Fruit fly (Drosophila melanogaster) whole organism, adult: Measurements from ENCODE around the gene jvl.

Experiments used
- CG11617 ChIP-seq: fragments of 200-800 bp; sonication (Bioruptor generic); optimal IDR thresholded peaks from 2 replicates; lab custom pipeline; 2017; ENCODE audit warnings: mild to moderate bottlenecking, missing biosample characterization, missing genetic modification reagents, missing genetic modification characterization
- CG12768 ChIP-seq: fragments of 200-800 bp; sonication (Bioruptor generic); optimal IDR thresholded peaks from 2 replicates; lab custom pipeline; 2017; ENCODE audit warnings: missing biosample characterization, missing genetic modification characterization, mild to moderate bottlenecking, moderate library complexity, missing genetic modification reagents
- CG14711 ChIP-seq: fragments of 200-800 bp; sonication (Bioruptor generic); optimal IDR thresholded peaks from 2 replicates; lab custom pipeline; 2018; ENCODE audit warnings: missing biosample characterization, mild to moderate bottlenecking, missing genetic modification characterization, moderate library complexity
- CG1620 ChIP-seq: fragments of 200-800 bp; sonication (Bioruptor generic); optimal IDR thresholded peaks from 2 replicates; lab custom pipeline; 2016; ENCODE audit warnings: missing biosample characterization, missing genetic modification characterization
- CG33017 ChIP-seq: fragments of 200-800 bp; sonication (Bioruptor generic); optimal IDR thresholded peaks from 2 replicates; lab custom pipeline; 2018; ENCODE audit warnings: missing biosample characterization, mild to moderate bottlenecking, missing genetic modification characterization, moderate library complexity
- CG5204 ChIP-seq: fragments of 200-800 bp; sonication (Bioruptor generic); optimal IDR thresholded peaks from 2 replicates; lab custom pipeline; 2016; ENCODE audit warnings: missing biosample characterization, missing genetic modification characterization
- CG7045 ChIP-seq: fragments of 200-800 bp; sonication (Bioruptor generic); optimal IDR thresholded peaks from 2 replicates; lab custom pipeline; 2017; ENCODE audit warnings: missing biosample characterization, mild to moderate bottlenecking, missing genetic modification characterization
- CG7101 ChIP-seq: fragments of 200-800 bp; sonication (Bioruptor generic); optimal IDR thresholded peaks from 2 replicates; lab custom pipeline; 2018; ENCODE audit warnings: missing biosample characterization, mild to moderate bottlenecking, missing genetic modification characterization, moderate library complexity
- Clk ChIP-seq: fragments of 200-800 bp; sonication (Bioruptor generic); optimal IDR thresholded peaks from 2 replicates; lab custom pipeline; 2017; ENCODE audit warnings: missing biosample characterization, missing genetic modification characterization
- Crg-1 ChIP-seq: fragments of 200-800 bp; sonication (Bioruptor generic); optimal IDR thresholded peaks from 2 replicates; lab custom pipeline; 2016; ENCODE audit warnings: missing biosample characterization, missing genetic modification characterization
- Hr96 ChIP-seq: fragments of 200-800 bp; sonication (Bioruptor generic); optimal IDR thresholded peaks from 2 replicates; lab custom pipeline; 2016; ENCODE audit warnings: missing biosample characterization, missing genetic modification characterization
- Mnt ChIP-seq: fragments of 200-800 bp; sonication (Bioruptor generic); optimal IDR thresholded peaks from 2 replicates; lab custom pipeline; 2016; ENCODE audit warnings: missing biosample characterization, mild to moderate bottlenecking, missing genetic modification characterization
- bab1 ChIP-seq: fragments of 200-800 bp; sonication (Bioruptor generic); optimal IDR thresholded peaks from 3 replicates; lab custom pipeline; 2019; ENCODE audit warnings: missing biosample characterization, mild to moderate bottlenecking, missing genetic modification characterization, moderate library complexity
- cic ChIP-seq: fragments of 200-800 bp; sonication (Bioruptor generic); optimal IDR thresholded peaks from 2 replicates; lab custom pipeline; 2017; ENCODE audit warnings: missing biosample characterization, mild to moderate bottlenecking, missing genetic modification characterization, moderate library complexity
- cnc ChIP-seq, 2 experiments: fragments of >200 bp; optimal IDR thresholded peaks; 2 replicates each; lab custom pipeline; 2017
- kay ChIP-seq: fragments of 200-800 bp; sonication (Bioruptor generic); peaks from one replicate; lab custom pipeline; 2016; ENCODE audit warnings: missing biosample characterization, missing genetic modification characterization, borderline replicate concordance
- ovo ChIP-seq: fragments of 200-800 bp; sonication (Bioruptor generic); optimal IDR thresholded peaks from 2 replicates; lab custom pipeline; 2016; ENCODE audit warnings: missing biosample characterization, missing genetic modification characterization
- pad ChIP-seq: fragments of 200-800 bp; sonication (Bioruptor generic); optimal IDR thresholded peaks from 3 replicates; lab custom pipeline; 2017; ENCODE audit warnings: missing biosample characterization, missing genetic modification characterization, mild to moderate bottlenecking, moderate library complexity, missing genetic modification reagents
- tj ChIP-seq: fragments of 200-800 bp; sonication (Bioruptor generic); optimal IDR thresholded peaks from 3 replicates; lab custom pipeline; 2017; ENCODE audit warnings: missing biosample characterization, mild to moderate bottlenecking, missing genetic modification characterization, moderate library complexity
- toe ChIP-seq: fragments of 200-800 bp; sonication (Bioruptor generic); optimal IDR thresholded peaks from 2 replicates; lab custom pipeline; 2016; ENCODE audit warnings: missing biosample characterization, missing genetic modification characterization

Gene jvl

DNA sequence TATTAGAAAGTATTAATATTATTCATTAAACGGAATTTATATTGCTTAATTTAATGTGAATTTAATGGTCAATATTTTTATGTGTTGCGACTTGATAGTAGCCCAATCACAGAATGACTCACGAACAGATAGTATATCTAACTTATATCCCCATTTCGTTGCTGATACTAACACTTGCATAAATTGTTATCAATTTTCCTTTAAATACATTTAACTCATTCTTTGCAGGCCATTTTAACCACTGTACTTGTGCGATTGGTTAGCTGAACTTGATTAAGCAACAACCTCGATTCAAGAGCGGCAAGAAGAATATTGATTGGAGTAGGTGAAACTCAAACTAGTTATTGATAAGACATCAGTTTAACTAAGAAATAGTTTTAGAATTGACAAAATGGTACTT, 45.7 kb upstream of the jvl start:
- TF ChIP-seq Mnt (GFP tag; lab: Kevin White, UChicago) (no peak), kay (GFP tag; lab: Kevin White, UChicago) (peak; percentile 68)

DNA sequence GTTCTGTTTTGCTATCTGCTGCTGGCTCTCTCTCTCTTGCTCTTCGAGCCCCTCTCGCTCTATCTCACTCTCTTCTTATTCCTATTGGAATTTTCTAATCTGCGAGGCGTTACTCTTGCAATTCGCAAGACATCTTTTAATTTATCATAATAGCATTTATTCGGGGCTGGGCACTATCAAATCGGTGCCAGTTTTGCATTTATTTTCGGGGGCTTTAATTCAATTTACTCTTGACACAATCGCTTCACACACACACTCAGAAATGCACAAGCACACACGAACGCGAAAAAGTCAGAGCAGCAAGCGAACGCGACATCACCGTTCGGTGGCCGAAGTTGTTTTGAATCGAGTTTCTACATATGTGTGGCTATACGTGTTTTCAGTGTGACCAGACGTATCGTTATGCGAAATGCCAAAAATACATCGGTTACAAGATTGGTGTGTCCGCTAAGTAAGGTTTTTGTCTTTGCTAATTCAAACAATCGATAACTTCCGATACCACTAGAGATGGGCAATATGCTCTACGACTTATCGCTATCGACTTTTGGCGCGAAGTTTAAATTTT, 44.4 kb upstream of the jvl start, which contains the start of gene Meltrin:
TSS of gene Meltrin (minus strand) at position 344 of the 565 bp plus-strand sequence.
- peak; percentile 57 for TF ChIP-seq CG1620 (GFP tag; lab: Kevin White, UChicago)
- peak; percentile 1 for TF ChIP-seq CG14711 (tag; lab: Kevin White, UChicago)
- peak; percentile 55 for TF ChIP-seq CG11617 (GFP tag; lab: Kevin White, UChicago)
- no peak for TF ChIP-seq CG5204 (GFP tag; lab: Kevin White, UChicago)
- peak; percentile 92 for TF ChIP-seq bab1 (GFP tag; lab: Kevin White, UChicago)
- TF ChIP-seq CG12768: peak; percentile 6
- peak; percentile 22 for TF ChIP-seq ovo (GFP tag; lab: Kevin White, UChicago)
- peak; percentile 64 for TF ChIP-seq Hr96 (GFP tag; lab: Kevin White, UChicago)
- TF ChIP-seq tj: peak; percentile 29
- no peak for TF ChIP-seq CG7045 (GFP tag; lab: Kevin White, UChicago)
- TF ChIP-seq CG33017: peak; percentile 67
- no peak for TF ChIP-seq cnc (optimal IDR thresholded peaks at IDR 0.05; lab: Kevin White, UChicago)
- no peak for TF ChIP-seq Clk (GFP tag; lab: Kevin White, UChicago)
- peak; percentile 20 for TF ChIP-seq pad (GFP tag; lab: Kevin White, UChicago)
- TF ChIP-seq Mnt (GFP tag; lab: Kevin White, UChicago): peak; percentile 90
- no peak for TF ChIP-seq kay (GFP tag; lab: Kevin White, UChicago)
- TF ChIP-seq Crg-1 (GFP tag; lab: Kevin White, UChicago): peak; percentile 59
- TF ChIP-seq cic (GFP tag; lab: Kevin White, UChicago): peak; percentile 73
- TF ChIP-seq toe: no peak
- TF ChIP-seq CG7101 (tag; lab: Kevin White, UChicago): peak; percentile 62

DNA sequence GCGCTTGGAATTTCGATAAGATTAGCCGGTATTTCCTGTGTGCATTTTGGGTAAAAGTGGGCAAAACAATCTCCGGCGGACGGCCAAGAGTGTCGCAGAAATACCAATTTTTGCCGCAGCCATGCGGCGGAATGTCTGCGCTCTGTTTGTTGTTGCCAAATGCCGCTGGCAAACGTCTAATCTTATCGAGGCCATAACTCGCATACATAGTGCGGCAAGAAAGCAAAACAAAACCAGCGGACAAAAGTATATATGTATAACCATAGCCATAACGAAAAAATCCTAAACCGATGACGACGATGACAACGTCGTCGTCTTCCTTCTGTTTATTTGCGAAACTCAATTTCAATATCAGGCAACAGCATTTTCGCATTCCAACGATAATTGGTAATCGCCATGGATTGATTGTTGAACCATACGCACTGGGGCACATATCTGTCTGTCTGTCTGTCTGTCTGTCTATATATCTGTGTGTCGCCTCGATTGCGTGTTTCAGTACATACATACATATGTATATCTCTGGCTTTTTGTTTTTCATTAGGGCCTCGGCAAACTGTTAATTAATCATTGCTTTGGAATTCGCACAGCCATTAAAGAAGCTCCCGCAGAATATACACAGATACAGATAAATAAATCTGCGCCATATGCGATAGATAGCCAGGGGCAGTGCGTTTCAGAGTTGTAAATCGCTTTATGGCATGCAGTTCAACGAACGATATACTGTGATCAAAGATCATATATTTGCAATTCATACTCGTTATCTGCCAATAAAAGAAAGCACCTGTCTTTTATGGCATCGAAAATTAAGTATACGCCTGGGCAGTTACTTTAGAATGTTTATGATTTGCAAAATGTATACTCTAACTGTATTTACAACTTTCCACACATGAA, 37.8 kb upstream of the jvl start:
- TF ChIP-seq cic (GFP tag; lab: Kevin White, UChicago): peak; percentile 21
- TF ChIP-seq Mnt (GFP tag; lab: Kevin White, UChicago): no peak

DNA sequence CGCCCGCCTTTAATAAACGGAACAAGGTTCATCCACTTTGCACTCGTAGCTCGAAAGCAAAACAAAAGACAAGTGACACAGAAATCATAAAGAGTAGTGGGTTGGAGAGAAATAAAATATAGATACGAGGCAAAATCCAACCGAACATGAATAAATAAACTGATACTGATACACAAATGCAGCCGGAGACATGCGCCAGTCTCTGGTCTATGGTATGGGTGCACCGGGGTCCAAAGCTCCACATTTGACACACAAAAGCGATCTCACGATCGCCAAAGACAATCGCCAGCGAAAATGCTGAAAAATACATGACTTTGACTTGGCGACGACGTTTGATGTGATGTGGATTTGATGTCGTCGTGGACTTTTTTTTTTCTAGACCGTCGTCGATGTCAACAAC, 36.1 kb upstream of the jvl start:
- TF ChIP-seq CG1620 (GFP tag; lab: Kevin White, UChicago): no peak
- TF ChIP-seq bab1 (GFP tag; lab: Kevin White, UChicago): no peak
- TF ChIP-seq cnc (optimal IDR thresholded peaks at IDR 0.05; lab: Kevin White, UChicago): no peak
- TF ChIP-seq CG12768: peak; percentile 33

DNA sequence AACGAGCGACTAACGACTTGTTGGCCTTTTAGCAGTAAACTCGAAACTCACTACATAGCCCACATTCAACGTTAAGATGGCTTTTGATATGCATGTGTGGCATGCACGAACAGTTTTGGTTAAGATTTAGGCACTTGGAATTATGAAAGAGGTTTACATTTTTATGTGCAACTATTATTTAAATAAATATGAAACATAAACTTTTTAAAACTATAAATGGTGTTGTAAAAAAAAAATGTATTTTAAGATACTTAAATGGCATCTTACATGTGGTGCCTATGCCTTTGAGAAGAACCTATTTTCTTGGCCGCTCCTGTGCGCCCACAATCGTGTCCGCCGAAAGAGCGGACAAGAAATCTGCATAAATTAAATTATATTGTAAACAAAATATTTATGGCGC, 35.0 kb upstream of the jvl start:
- TF ChIP-seq CG12768 (no peak), toe (no peak), Clk (GFP tag; lab: Kevin White, UChicago) (no peak), CG14711 (tag; lab: Kevin White, UChicago) (no peak), CG7045 (GFP tag; lab: Kevin White, UChicago) (no peak), pad (GFP tag; lab: Kevin White, UChicago) (no peak), kay (GFP tag; lab: Kevin White, UChicago) (peak; percentile 23), CG5204 (GFP tag; lab: Kevin White, UChicago) (no peak)

DNA sequence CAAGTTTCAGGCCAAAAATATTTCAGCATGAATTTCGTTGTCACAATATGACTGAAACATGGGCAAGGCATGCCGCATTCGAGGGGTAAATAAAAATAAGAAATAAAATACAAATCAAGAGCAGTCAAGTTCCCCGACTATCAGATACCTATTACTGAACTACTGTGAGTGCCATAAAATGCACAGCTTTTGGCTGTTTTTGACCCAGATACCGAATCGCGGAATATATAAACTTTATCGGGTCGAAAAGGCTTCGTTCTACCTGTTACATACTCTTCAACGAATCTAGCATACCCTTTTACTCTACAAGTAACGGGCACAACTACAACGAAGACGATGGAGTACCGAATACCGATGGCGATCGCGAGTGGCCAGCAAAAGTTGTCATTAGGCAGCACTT, 34.5 kb upstream of the jvl start:
- TF ChIP-seq bab1 (GFP tag; lab: Kevin White, UChicago) (peak; percentile 4), CG11617 (GFP tag; lab: Kevin White, UChicago) (no peak), tj (peak; percentile 2)

DNA sequence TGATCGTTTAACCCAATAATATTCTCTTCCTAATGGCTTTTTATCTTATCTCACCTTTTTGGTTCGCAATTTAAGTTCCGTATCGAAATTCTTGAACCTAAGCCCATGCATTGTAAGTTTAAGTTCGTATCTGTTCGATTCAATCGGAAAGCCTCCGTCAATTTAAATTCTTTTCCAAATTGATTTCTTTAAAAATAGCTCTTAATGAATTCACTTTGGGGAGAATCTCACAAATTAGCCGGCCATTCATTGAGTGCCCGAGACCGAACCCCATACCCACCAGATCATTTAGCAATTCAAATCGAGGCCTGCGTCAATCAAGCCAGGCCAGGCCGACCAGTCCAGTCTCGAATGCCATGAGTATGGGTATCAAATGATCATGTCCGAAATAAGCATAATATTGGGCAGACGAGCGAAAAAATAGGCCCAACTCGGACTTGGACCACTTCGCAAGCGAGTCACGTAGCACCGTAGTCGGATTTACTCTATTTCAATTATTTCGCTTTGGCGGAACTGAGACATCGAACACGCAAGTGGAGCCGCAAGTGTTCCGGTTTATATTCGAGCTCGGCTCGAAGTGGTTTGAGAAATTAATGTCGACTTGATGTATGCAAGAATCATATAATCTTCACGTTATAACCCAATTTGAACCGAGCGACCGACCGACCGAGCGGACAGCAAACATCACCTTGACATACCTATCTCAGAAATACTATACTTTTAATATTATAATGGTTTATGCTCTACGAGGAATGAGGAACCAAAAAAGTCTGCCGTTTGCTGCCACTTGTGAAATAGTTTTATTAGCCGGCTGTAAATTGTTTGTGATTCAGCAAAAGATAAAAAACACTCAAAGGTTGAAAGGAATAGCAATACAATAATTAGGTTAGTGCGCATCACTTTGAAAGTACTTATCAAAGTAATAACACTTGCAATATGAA, 33.4 kb upstream of the jvl start:
- no peak for TF ChIP-seq Hr96 (GFP tag; lab: Kevin White, UChicago)
- no peak for TF ChIP-seq CG7101 (tag; lab: Kevin White, UChicago)
- no peak for TF ChIP-seq ovo (GFP tag; lab: Kevin White, UChicago)
- no peak for TF ChIP-seq Clk (GFP tag; lab: Kevin White, UChicago)
- no peak for TF ChIP-seq CG7045 (GFP tag; lab: Kevin White, UChicago)
- no peak for TF ChIP-seq CG33017
- TF ChIP-seq tj: no peak
- TF ChIP-seq CG1620 (GFP tag; lab: Kevin White, UChicago): no peak
- TF ChIP-seq CG5204 (GFP tag; lab: Kevin White, UChicago): no peak
- no peak for TF ChIP-seq pad (GFP tag; lab: Kevin White, UChicago)
- TF ChIP-seq CG14711 (tag; lab: Kevin White, UChicago): no peak
